Worm (Caenorhabditis elegans) whole organism, mixed stage, embryonic: ENCODE data around the gene dap-3.

Experiments
- bed-3 ChIP-seq: fragments of 200-800 bp; sonication (Bioruptor generic); optimal IDR thresholded peaks from 3 replicates; lab custom pipeline; 2018; ENCODE audit warnings: mild to moderate bottlenecking, missing genetic modification characterization, moderate library complexity, missing compliant biosample characterization
- blmp-1 ChIP-seq: fragments of 150-350 bp; optimal IDR thresholded peaks from 2 replicates; lab custom pipeline; 2014; ENCODE audit warnings: missing biosample characterization, missing genetic modification characterization
- ceh-39 ChIP-seq: fragments of 150-350 bp; optimal IDR thresholded peaks from 2 replicates; lab custom pipeline; 2014; ENCODE audit warnings: missing biosample characterization, missing genetic modification characterization
- ceh-43 ChIP-seq: fragments of 200-800 bp; sonication (Bioruptor generic); optimal IDR thresholded peaks from 2 replicates; lab custom pipeline; 2018; ENCODE audit warnings: mild to moderate bottlenecking, missing genetic modification characterization, moderate library complexity, missing compliant biosample characterization
- ces-1 ChIP-seq: fragments of 150-350 bp; optimal IDR thresholded peaks from 2 replicates; lab custom pipeline; 2014; ENCODE audit warnings: missing biosample characterization, missing genetic modification reagents, missing genetic modification characterization
- cnd-1 ChIP-seq: fragments of 200-800 bp; sonication (Bioruptor generic); optimal IDR thresholded peaks from 2 replicates; lab custom pipeline; 2018; ENCODE audit warnings: mild to moderate bottlenecking, missing genetic modification characterization, missing compliant biosample characterization
- drap-1 ChIP-seq: fragments of 200-800 bp; sonication (Bioruptor generic); optimal IDR thresholded peaks from 3 replicates; lab custom pipeline; 2018; ENCODE audit warnings: mild to moderate bottlenecking, missing genetic modification characterization, missing compliant biosample characterization
- elt-1 ChIP-seq: sonication (generic microtip); optimal IDR thresholded peaks from 2 replicates; lab custom pipeline; 2017; ENCODE audit warnings: missing genetic modification characterization, mild to moderate bottlenecking, missing compliant biosample characterization, antibody characterized with exemption, moderate library complexity, borderline replicate concordance; ENCODE audit not compliant: insufficient read depth
- flh-1 ChIP-seq: fragments of 200-800 bp; sonication (Bioruptor generic); optimal IDR thresholded peaks from 2 replicates; lab custom pipeline; 2018; ENCODE audit warnings: mild to moderate bottlenecking, missing genetic modification characterization, moderate library complexity, missing compliant biosample characterization
- ham-2 ChIP-seq: fragments of 200-800 bp; sonication (Bioruptor generic); optimal IDR thresholded peaks from 2 replicates; lab custom pipeline; 2018; ENCODE audit warnings: mild to moderate bottlenecking, missing genetic modification characterization, missing compliant biosample characterization
- lin-13 ChIP-seq: fragments of 150-350 bp; optimal IDR thresholded peaks from 2 replicates; lab custom pipeline; 2014; ENCODE audit warnings: missing biosample characterization, missing genetic modification characterization
- lin-32 ChIP-seq: fragments of 200-800 bp; sonication (Bioruptor generic); optimal IDR thresholded peaks from 2 replicates; lab custom pipeline; 2018; ENCODE audit warnings: mild to moderate bottlenecking, missing genetic modification characterization, missing compliant biosample characterization
- lsy-2 ChIP-seq: fragments of 150-350 bp; optimal IDR thresholded peaks from 2 replicates; lab custom pipeline; 2014; ENCODE audit warnings: missing biosample characterization, missing genetic modification characterization
- mab-5 ChIP-seq: fragments of 150-350 bp; optimal IDR thresholded peaks from 2 replicates; lab custom pipeline; 2014; ENCODE audit warnings: missing biosample characterization, missing genetic modification characterization
- mep-1 ChIP-seq: fragments of 150-350 bp; optimal IDR thresholded peaks from 2 replicates; lab custom pipeline; 2017; ENCODE audit warnings: missing biosample characterization, missing genetic modification reagents, missing genetic modification characterization, inconsistent platforms
- mls-2 ChIP-seq: sonication (generic microtip); optimal IDR thresholded peaks from 2 replicates; lab custom pipeline; 2016; ENCODE audit warnings: mild to moderate bottlenecking, missing genetic modification characterization, moderate library complexity, missing compliant biosample characterization
- nhr-12 ChIP-seq: fragments of 150-350 bp; optimal IDR thresholded peaks from 2 replicates; lab custom pipeline; 2014; ENCODE audit warnings: missing biosample characterization, missing genetic modification characterization
- nhr-2 ChIP-seq: fragments of 150-350 bp; optimal IDR thresholded peaks from 2 replicates; lab custom pipeline; 2014; ENCODE audit warnings: missing biosample characterization, missing genetic modification characterization
- nhr-237 ChIP-seq: fragments of 150-350 bp; optimal IDR thresholded peaks from 2 replicates; lab custom pipeline; 2014; ENCODE audit warnings: missing biosample characterization, missing genetic modification characterization
- nhr-28 ChIP-seq: fragments of 150-350 bp; optimal IDR thresholded peaks from 2 replicates; lab custom pipeline; 2014; ENCODE audit warnings: missing biosample characterization, missing genetic modification characterization
- nhr-76 ChIP-seq: sonication (generic microtip); optimal IDR thresholded peaks from 2 replicates; lab custom pipeline; 2017; ENCODE audit warnings: missing biosample characterization, missing genetic modification characterization
- pha-4 ChIP-seq: fragments of 150-350 bp; optimal IDR thresholded peaks from 2 replicates; lab custom pipeline; 2018; ENCODE audit warnings: missing biosample characterization, missing genetic modification reagents, missing genetic modification characterization
- sem-2 ChIP-seq: fragments of 200-800 bp; sonication (Bioruptor generic); optimal IDR thresholded peaks from 2 replicates; lab custom pipeline; 2018; ENCODE audit warnings: mild to moderate bottlenecking, missing genetic modification characterization, missing compliant biosample characterization
- snpc-4 ChIP-seq: fragments of 150-350 bp; optimal IDR thresholded peaks from 2 replicates; lab custom pipeline; 2014; ENCODE audit warnings: missing biosample characterization, missing genetic modification characterization
- sptf-1 ChIP-seq: sonication (generic microtip); optimal IDR thresholded peaks from 2 replicates; lab custom pipeline; 2017; ENCODE audit warnings: mild to moderate bottlenecking, missing genetic modification characterization, moderate library complexity, missing compliant biosample characterization
- tbx-8 ChIP-seq: fragments of 200-800 bp; sonication (Bioruptor generic); optimal IDR thresholded peaks from 2 replicates; lab custom pipeline; 2018; ENCODE audit warnings: mild to moderate bottlenecking, missing genetic modification characterization, moderate library complexity, missing compliant biosample characterization
- unc-39 ChIP-seq: fragments of 150-350 bp; optimal IDR thresholded peaks from 2 replicates; lab custom pipeline; 2014; ENCODE audit warnings: missing biosample characterization, missing genetic modification characterization
- unc-62 ChIP-seq: fragments of 150-350 bp; optimal IDR thresholded peaks from 2 replicates; lab custom pipeline; 2014; ENCODE audit warnings: missing biosample characterization, missing genetic modification reagents, missing genetic modification characterization
- ztf-11 ChIP-seq: fragments of 150-350 bp; optimal IDR thresholded peaks from 2 replicates; lab custom pipeline; 2014; ENCODE audit warnings: missing biosample characterization, missing genetic modification characterization

Gene dap-3

DNA sequence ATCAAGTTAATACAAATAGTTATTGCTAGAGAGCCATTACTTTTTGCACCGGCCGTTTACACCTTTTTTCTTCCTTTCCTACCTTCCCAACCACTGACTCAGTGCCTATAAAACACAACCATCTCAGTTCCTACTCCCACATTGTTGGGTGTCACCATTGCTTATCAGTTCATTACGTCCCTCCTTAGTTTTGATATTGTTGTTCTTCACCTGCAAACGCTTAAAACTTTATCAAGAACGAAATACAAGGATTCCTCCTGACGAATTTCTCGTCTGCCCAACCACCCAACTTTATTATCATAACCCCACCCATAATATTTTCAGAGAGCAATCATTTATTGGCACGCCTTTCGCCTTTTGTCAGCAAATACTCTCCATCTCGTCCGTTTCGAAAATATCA, 46.2 kb downstream of the dap-3 start:
- TF ChIP-seq tbx-8 (GFP tag; lab: Kevin White, UChicago) (no peak), mls-2 (tag; lab: Kevin White, UChicago) (no peak), nhr-237 (tag; lab: Kevin White, UChicago) (no peak), unc-39 (tag; lab: Kevin White, UChicago) (no peak), ceh-39 (tag; lab: Kevin White, UChicago) (no peak), lin-32 (GFP tag; lab: Kevin White, UChicago) (no peak), mab-5 (tag; lab: Kevin White, UChicago) (no peak), snpc-4 (tag; lab: Kevin White, UChicago) (no peak), blmp-1 (tag; lab: Kevin White, UChicago) (no peak), flh-1 (no peak), lsy-2 (tag; lab: Kevin White, UChicago) (no peak), ceh-43 (GFP tag; lab: Kevin White, UChicago) (no peak), ces-1 (GFP tag; lab: Kevin White, UChicago) (no peak), unc-62 (GFP tag; lab: Kevin White, UChicago) (no peak), sem-2 (GFP tag; lab: Kevin White, UChicago) (no peak), drap-1 (GFP tag; lab: Kevin White, UChicago) (no peak)

DNA sequence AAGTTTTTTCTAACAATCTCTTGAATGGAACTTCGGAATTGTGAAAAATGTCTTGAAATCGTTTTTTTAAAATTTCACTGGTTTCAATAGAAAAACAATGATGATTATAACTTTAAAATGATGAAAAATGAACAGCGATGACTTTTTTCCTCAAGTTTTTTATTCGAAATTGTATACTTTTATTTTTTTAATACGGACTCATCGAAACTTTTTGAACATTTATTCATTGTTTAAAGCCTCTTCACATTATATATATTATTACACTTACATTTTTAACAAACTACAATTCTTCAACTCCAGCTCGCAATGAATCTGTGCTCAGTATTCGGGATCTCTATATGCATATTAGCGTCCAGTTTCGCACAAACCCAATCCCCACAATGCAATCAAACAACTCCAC, 47.0 kb downstream of the dap-3 start, which contains the start of gene M28.8:
TSS of gene M28.8 (plus strand) at position 301 of the 400 bp plus-strand sequence.
- TF ChIP-seq unc-39 (tag; lab: Kevin White, UChicago) (no peak), sem-2 (GFP tag; lab: Kevin White, UChicago) (no peak), nhr-76 (tag; lab: Kevin White, UChicago) (no peak), elt-1 (tag; lab: Kevin White, UChicago) (no peak), ham-2 (no peak), ztf-11 (tag; lab: Kevin White, UChicago) (no peak), snpc-4 (tag; lab: Kevin White, UChicago) (no peak), lin-13 (tag; lab: Kevin White, UChicago) (no peak), pha-4 (no peak), nhr-28 (tag; lab: Kevin White, UChicago) (no peak), ces-1 (GFP tag; lab: Kevin White, UChicago) (no peak), mep-1 (no peak), nhr-12 (no peak), blmp-1 (tag; lab: Kevin White, UChicago) (no peak), ceh-39 (tag; lab: Kevin White, UChicago) (no peak), tbx-8 (GFP tag; lab: Kevin White, UChicago) (no peak), drap-1 (GFP tag; lab: Kevin White, UChicago) (no peak), nhr-2 (tag; lab: Kevin White, UChicago) (no peak), lin-32 (GFP tag; lab: Kevin White, UChicago) (no peak), sptf-1 (no peak)

DNA sequence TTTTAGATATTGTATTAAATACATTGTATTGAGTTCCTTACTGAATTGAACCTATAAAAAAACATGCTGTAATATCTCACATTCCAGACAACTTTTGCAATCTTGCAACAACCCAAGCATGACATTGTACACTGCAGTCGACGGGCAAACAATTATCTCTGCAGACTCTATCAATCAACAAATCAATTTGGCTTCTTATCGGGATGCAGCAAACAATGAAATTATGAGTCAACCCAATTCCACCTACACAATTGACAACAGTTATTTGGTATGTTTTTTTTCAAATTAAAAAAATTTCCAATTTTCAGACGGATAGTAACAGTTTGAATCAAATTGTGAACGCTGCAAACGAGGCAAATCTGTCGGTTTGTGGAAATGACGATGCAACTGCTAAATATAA, 50.0 kb downstream of the dap-3 start:
- TF ChIP-seq cnd-1 (tag; lab: Kevin White, UChicago), result no peak
- TF ChIP-seq bed-3 (GFP tag; lab: Kevin White, UChicago), result no peak
